Worm (Caenorhabditis elegans) whole organism, young adult: Measurements from ENCODE around the gene H01G02.4.

Experiments used
- F22D6.2 ChIP-seq: sonication (generic microtip); optimal IDR thresholded peaks from 2 replicates; lab custom pipeline; 2016; ENCODE audit warnings: mild to moderate bottlenecking, missing genetic modification characterization, missing compliant biosample characterization
- F23B12.7 ChIP-seq: sonication (generic microtip); optimal IDR thresholded peaks from 2 replicates; lab custom pipeline; 2017; ENCODE audit warnings: missing genetic modification characterization, mild to moderate bottlenecking, missing compliant biosample characterization, antibody characterized with exemption, moderate library complexity; ENCODE audit not compliant: insufficient read depth
- F39B2.1 ChIP-seq: fragments of 200-800 bp; sonication (Bioruptor generic); IDR thresholded peaks from 2 replicates; pipeline ENCODE4 v1.3.6; 2022; ENCODE audit warnings: missing genetic modification reagents, missing genetic modification characterization, missing compliant biosample characterization
- F49E8.2 ChIP-seq: sonication (generic microtip); optimal IDR thresholded peaks from 3 replicates; lab custom pipeline; 2017; ENCODE audit warnings: missing genetic modification characterization, mild to moderate bottlenecking, missing compliant biosample characterization, antibody characterized with exemption, moderate library complexity; ENCODE audit not compliant: insufficient read depth
- F55B11.4 ChIP-seq: sonication (generic microtip); optimal IDR thresholded peaks from 2 replicates; lab custom pipeline; 2016; ENCODE audit warnings: missing compliant biosample characterization, missing genetic modification characterization, borderline replicate concordance; ENCODE audit not compliant: insufficient read depth
- K11D2.4 ChIP-seq: fragments of 200-800 bp; sonication (Bioruptor generic); IDR thresholded peaks from 2 replicates; pipeline ENCODE4 v1.3.6; 2022; ENCODE audit warnings: missing genetic modification reagents, missing genetic modification characterization, missing compliant biosample characterization
- K12H6.12 ChIP-seq: fragments of 200-800 bp; sonication (Bioruptor generic); optimal IDR thresholded peaks from 2 replicates; lab custom pipeline; 2018; ENCODE audit warnings: mild to moderate bottlenecking, missing genetic modification characterization, missing compliant biosample characterization
- Y53G8AR.9 ChIP-seq: fragments of 200-800 bp; sonication (Bioruptor generic); conservative IDR thresholded peaks from 2 replicates; pipeline ENCODE4 v1.3.6; 2022; ENCODE audit warnings: missing genetic modification reagents, missing genetic modification characterization, missing compliant biosample characterization
- Y95B8A.8 ChIP-seq: fragments of 200-800 bp; sonication (Bioruptor generic); IDR thresholded peaks from 2 replicates; pipeline ENCODE4 v1.3.6; 2022; ENCODE audit warnings: missing genetic modification reagents, missing genetic modification characterization, missing compliant biosample characterization
- aptf-2 ChIP-seq: fragments of 200-800 bp; sonication (Bioruptor generic); conservative IDR thresholded peaks from 2 replicates; pipeline ENCODE4 v1.3.6; 2022; ENCODE audit warnings: missing genetic modification reagents, missing genetic modification characterization, missing compliant biosample characterization
- atf-7 ChIP-seq: sonication (generic microtip); optimal IDR thresholded peaks from 2 replicates; lab custom pipeline; 2017; ENCODE audit warnings: mild to moderate bottlenecking, missing genetic modification characterization, missing compliant biosample characterization
- athp-1 ChIP-seq: sonication (generic microtip); optimal IDR thresholded peaks from 2 replicates; lab custom pipeline; 2017; ENCODE audit warnings: mild to moderate bottlenecking, missing genetic modification characterization, missing compliant biosample characterization
- attf-5 ChIP-seq: fragments of 200-800 bp; sonication (Bioruptor generic); optimal IDR thresholded peaks from 2 replicates; lab custom pipeline; 2018; ENCODE audit warnings: mild to moderate bottlenecking, missing genetic modification characterization, missing compliant biosample characterization
- bed-1 ChIP-seq: fragments of 200-800 bp; sonication (Bioruptor generic); IDR thresholded peaks from 2 replicates; pipeline ENCODE4 v1.3.6; 2022; ENCODE audit warnings: missing genetic modification reagents, missing genetic modification characterization, missing compliant biosample characterization
- ccch-3 ChIP-seq: fragments of 200-800 bp; sonication (Bioruptor generic); optimal IDR thresholded peaks from 2 replicates; lab custom pipeline; 2018; ENCODE audit warnings: mild to moderate bottlenecking, missing genetic modification characterization, missing compliant biosample characterization
- ceh-100 ChIP-seq: fragments of 200-800 bp; sonication (Bioruptor generic); IDR thresholded peaks from 2 replicates; pipeline ENCODE4 v1.3.6; 2022; ENCODE audit warnings: missing genetic modification reagents, missing genetic modification characterization, missing compliant biosample characterization
- ceh-58 ChIP-seq: fragments of 200-800 bp; sonication (Bioruptor generic); IDR thresholded peaks from 2 replicates; pipeline ENCODE4 v1.3.6; 2022; ENCODE audit warnings: missing genetic modification characterization, missing compliant biosample characterization
- chd-7 ChIP-seq: sonication (generic microtip); optimal IDR thresholded peaks from 2 replicates; lab custom pipeline; 2016; ENCODE audit warnings: mild to moderate bottlenecking, missing genetic modification characterization, moderate library complexity, missing compliant biosample characterization
- egl-18 ChIP-seq: fragments of 200-800 bp; sonication (Bioruptor generic); IDR thresholded peaks from 2 replicates; pipeline ENCODE4 v1.3.6; 2022; ENCODE audit warnings: missing genetic modification reagents, missing genetic modification characterization, missing compliant biosample characterization
- ekl-4 ChIP-seq: fragments of 200-800 bp; sonication (Bioruptor generic); IDR thresholded peaks from 2 replicates; pipeline ENCODE4 v1.3.6; 2022; ENCODE audit warnings: missing genetic modification reagents, missing genetic modification characterization, missing compliant biosample characterization
- ets-4 ChIP-seq: fragments of 200-800 bp; sonication (Bioruptor generic); optimal IDR thresholded peaks from 2 replicates; lab custom pipeline; 2018; ENCODE audit warnings: mild to moderate bottlenecking, missing genetic modification characterization, missing compliant biosample characterization
- him-1 ChIP-seq: sonication (generic microtip); optimal IDR thresholded peaks from 2 replicates; lab custom pipeline; 2016; ENCODE audit warnings: missing genotype, missing genetic modification reagents, missing genetic modification characterization, missing compliant biosample characterization
- hlh-26 ChIP-seq: fragments of 200-800 bp; sonication (Bioruptor generic); conservative IDR thresholded peaks from 2 replicates; pipeline ENCODE4 v1.3.6; 2022; ENCODE audit warnings: missing genetic modification reagents, missing genetic modification characterization, missing compliant biosample characterization
- hmg-1.2 ChIP-seq: fragments of 200-800 bp; sonication (Bioruptor generic); IDR thresholded peaks from 2 replicates; pipeline ENCODE4 v1.3.6; 2022; ENCODE audit warnings: missing genetic modification reagents, missing genetic modification characterization, missing compliant biosample characterization
- hmg-20 ChIP-seq: fragments of 200-800 bp; sonication (Bioruptor generic); IDR thresholded peaks from 2 replicates; pipeline ENCODE4 v1.3.6; 2022; ENCODE audit warnings: missing genetic modification reagents, missing genetic modification characterization, missing compliant biosample characterization
- lin-40 ChIP-seq: sonication (generic microtip); optimal IDR thresholded peaks from 2 replicates; lab custom pipeline; 2016; ENCODE audit warnings: missing genetic modification characterization, mild to moderate bottlenecking, missing compliant biosample characterization, missing genotype, missing genetic modification reagents
- lin-54 ChIP-seq: fragments of 200-800 bp; sonication (Bioruptor generic); optimal IDR thresholded peaks from 2 replicates; lab custom pipeline; 2018; ENCODE audit warnings: mild to moderate bottlenecking, missing genetic modification characterization, missing compliant biosample characterization
- lir-1 ChIP-seq: fragments of 200-800 bp; sonication (Bioruptor generic); conservative IDR thresholded peaks from 2 replicates; pipeline ENCODE4 v1.3.6; 2022; ENCODE audit warnings: missing genetic modification reagents, missing genetic modification characterization, missing compliant biosample characterization
- madf-10 ChIP-seq: sonication (generic microtip); optimal IDR thresholded peaks from 2 replicates; lab custom pipeline; 2016; ENCODE audit warnings: mild to moderate bottlenecking, missing genetic modification characterization, missing compliant biosample characterization
- madf-3 ChIP-seq: fragments of 200-800 bp; sonication (Bioruptor generic); IDR thresholded peaks from 2 replicates; pipeline ENCODE4 v1.3.6; 2022; ENCODE audit warnings: missing genetic modification reagents, missing genetic modification characterization, missing compliant biosample characterization
- nfya-1 ChIP-seq: sonication (generic microtip); optimal IDR thresholded peaks from 2 replicates; lab custom pipeline; 2017; ENCODE audit warnings: antibody characterized with exemption, missing compliant biosample characterization, missing genetic modification characterization, borderline replicate concordance; ENCODE audit not compliant: insufficient read depth
- nhr-120 ChIP-seq: fragments of 200-800 bp; sonication (Bioruptor generic); IDR thresholded peaks from 2 replicates; pipeline ENCODE4 v1.3.6; 2022; ENCODE audit warnings: missing genetic modification characterization, missing compliant biosample characterization
- pbrm-1 ChIP-seq: fragments of 200-800 bp; sonication (Bioruptor generic); IDR thresholded peaks from 2 replicates; pipeline ENCODE4 v1.3.6; 2022; ENCODE audit warnings: missing genetic modification reagents, missing genetic modification characterization, missing compliant biosample characterization
- snpc-1.1 ChIP-seq: sonication (generic microtip); optimal IDR thresholded peaks from 2 replicates; lab custom pipeline; 2017; ENCODE audit warnings: missing genetic modification characterization, mild to moderate bottlenecking, missing compliant biosample characterization, antibody characterized with exemption, moderate library complexity, missing genotype, missing genetic modification reagents; ENCODE audit not compliant: insufficient read depth
- snpc-4 ChIP-seq, 5 experiments: fragments of 150-350 bp in 1 of 5; sonication (generic microtip) in 4 of 5; optimal IDR thresholded peaks; 2 replicates each; lab custom pipeline; 2014 to 2018; ENCODE audit warnings: missing genetic modification characterization in 5 of 5, missing biosample characterization in 3 of 5, antibody characterized with exemption in 2 of 5, mild to moderate bottlenecking in 2 of 5, missing compliant biosample characterization in 2 of 5, missing genotype in 2 of 5, moderate library complexity in 2 of 5, missing genetic modification reagents in 1 of 5
- somi-1 ChIP-seq: fragments of 200-800 bp; sonication (Bioruptor generic); optimal IDR thresholded peaks from 2 replicates; lab custom pipeline; 2018; ENCODE audit warnings: mild to moderate bottlenecking, missing genetic modification characterization, missing compliant biosample characterization
- sptf-2 ChIP-seq: fragments of 200-800 bp; sonication (Bioruptor generic); optimal IDR thresholded peaks from 2 replicates; lab custom pipeline; 2018; ENCODE audit warnings: mild to moderate bottlenecking, missing genetic modification characterization, missing compliant biosample characterization
- tbp1 ChIP-seq: fragments of 200-800 bp; sonication (Bioruptor generic); optimal IDR thresholded peaks from 2 replicates; lab custom pipeline; 2018; ENCODE audit warnings: mild to moderate bottlenecking, missing genetic modification characterization, missing compliant biosample characterization
- ztf-26 ChIP-seq: sonication (generic microtip); optimal IDR thresholded peaks from 2 replicates; lab custom pipeline; 2017; ENCODE audit warnings: missing genetic modification characterization, missing compliant biosample characterization

H01G02.4 gene

ce11 chrIV:11809708-11810114 lies 6.8 kb upstream of the H01G02.4 start (continued):
- TF ChIP-seq chd-7 (tag; lab: Kevin White, UChicago) (peak; percentile 18), K12H6.12 (tag; lab: Kevin White, UChicago) (peak; percentile 69), ztf-26 (tag; lab: Kevin White, UChicago) (peak; percentile 49), tbp1 (peak; percentile 28), hlh-26 (GFP tag; lab: Robert Waterston, UW) (no peak), madf-3 (GFP tag; lab: Robert Waterston, UW) (no peak), nfya-1 (tag; lab: Kevin White, UChicago) (no peak), F49E8.2 (tag; lab: Kevin White, UChicago) (no peak), ceh-100 (GFP tag; lab: Robert Waterston, UW) (no peak), lin-54 (GFP tag; lab: Kevin White, UChicago) (no peak), F55B11.4 (tag; lab: Kevin White, UChicago) (no peak), hmg-1.2 (GFP tag; lab: Robert Waterston, UW) (peak; percentile 65; the same call in 1 of the 2 replicates), nhr-120 (GFP tag; lab: Robert Waterston, UW) (no peak), pbrm-1 (GFP tag; lab: Robert Waterston, UW) (0 out of 2 replicates have a peak, but pooled peaks have one; percentile 16), madf-10 (tag; lab: Kevin White, UChicago) (peak; percentile 40), atf-7 (tag; lab: Kevin White, UChicago) (peak; percentile 20), F23B12.7 (peak; percentile 24), F39B2.1 (no peak), ccch-3 (GFP tag; lab: Kevin White, UChicago) (no peak), F22D6.2 (tag; lab: Kevin White, UChicago) (no peak), K11D2.4 (GFP tag; lab: Robert Waterston, UW) (peak; percentile 50; the same call in 1 of the 2 replicates), lin-40 (tag; lab: Kevin White, UChicago) (peak; percentile 74), athp-1 (tag; lab: Kevin White, UChicago) (no peak), bed-1 (no peak), snpc-1.1 (tag; lab: Kevin White, UChicago) (no peak), lir-1 (no peak), attf-5 (GFP tag; lab: Kevin White, UChicago) (peak; percentile 86)
- TF ChIP-seq, all 124 proteins: peak for 24

- no peak for TF ChIP-seq egl-18 (GFP tag; lab: Robert Waterston, UW)
- TF ChIP-seq hmg-20 (GFP tag; lab: Robert Waterston, UW), result no peak
- no peak for TF ChIP-seq attf-5 (GFP tag; lab: Kevin White, UChicago)
- no peak for TF ChIP-seq Y53G8AR.9 (GFP tag; lab: Robert Waterston, UW)
- TF ChIP-seq sptf-2 (GFP tag; lab: Kevin White, UChicago), result no peak
- TF ChIP-seq him-1, result no peak
- TF ChIP-seq Y95B8A.8, result no peak
- no peak for TF ChIP-seq ceh-58
- no peak for TF ChIP-seq ets-4
- no peak for TF ChIP-seq ekl-4 (GFP tag; lab: Robert Waterston, UW)
- no peak for TF ChIP-seq aptf-2
- TF ChIP-seq somi-1 (GFP tag; lab: Kevin White, UChicago), result no peak
- TF ChIP-seq snpc-4 (GFP tag; optimal IDR thresholded peaks at IDR 0.05; lab: Kevin White, UChicago), result no peak
- TF ChIP-seq snpc-4 (tag; optimal IDR thresholded peaks at IDR 0.05; lab: Kevin White, UChicago), result no peak
- TF ChIP-seq, all 124 proteins: peak for 0
Measured at ce11 chrIV:11809047-11809446, 6.1 kb upstream of the H01G02.4 start.
